Fruit fly (Drosophila melanogaster): ENCODE results near the gene CG12084.
A peak's percentile ranks its signal among the peaks of the same experiment; 100 is the strongest.

Gene CG12084

DNA sequence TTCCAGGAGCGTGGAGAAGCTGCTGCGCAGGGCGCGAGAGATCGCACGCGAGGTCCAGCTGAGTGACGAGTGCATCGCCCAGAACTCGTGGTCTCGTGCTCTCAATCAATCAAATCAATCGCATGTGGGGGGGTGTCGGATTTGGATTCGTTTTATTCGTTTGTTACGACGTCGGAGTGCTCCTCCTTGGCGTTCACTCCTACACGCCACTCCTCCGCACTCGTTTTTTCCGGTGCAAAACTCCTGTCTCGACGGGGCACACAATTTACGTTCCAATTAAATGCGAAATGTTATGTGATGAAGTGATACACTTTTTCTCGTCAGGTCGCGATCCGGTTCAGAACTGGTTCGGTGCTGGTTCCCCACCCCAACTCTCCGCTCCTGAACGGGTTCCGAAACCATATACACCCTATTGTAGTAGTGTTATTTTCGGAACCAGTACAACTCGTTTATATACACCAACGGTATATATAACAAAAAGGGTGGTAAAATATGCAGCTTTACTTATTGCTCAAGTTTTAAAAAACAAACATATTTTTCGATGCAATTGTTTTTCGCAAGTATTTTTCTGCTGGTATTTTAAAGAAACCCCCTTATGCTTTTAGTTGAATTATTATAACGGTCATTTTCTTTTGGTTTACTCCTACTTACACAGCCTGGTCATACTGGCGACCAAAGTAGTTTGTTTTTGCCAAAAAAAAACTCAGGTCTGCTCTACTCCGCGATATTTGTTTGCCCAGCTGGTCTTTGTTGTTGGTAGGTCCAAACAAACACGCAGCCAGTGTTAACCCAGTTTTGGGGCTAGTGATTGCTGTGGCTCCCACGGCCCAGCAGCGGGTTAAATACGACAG, 40.3 kb upstream of the CG12084 start, which contains the start of the genes CG12091 and pns (continued):
- no peak for TF ChIP-seq H15 (GFP tag; IDR thresholded peaks at IDR 0.05)
- peak; percentile 49 for TF ChIP-seq eyg (GFP tag; optimal IDR thresholded peaks at IDR 0.05)
- no peak for TF ChIP-seq Dfd (GFP tag; optimal IDR thresholded peaks at IDR 0.05)
- TF ChIP-seq tgo (GFP tag; IDR thresholded peaks at IDR 0.05) = peak; percentile 56; the same call in 2 of the 3 replicates
- peak; percentile 26 for TF ChIP-seq CG12942 (GFP tag; optimal IDR thresholded peaks at IDR 0.05)
- no peak for TF ChIP-seq pros (GFP tag; optimal IDR thresholded peaks at IDR 0.05)
- peak; percentile 59 for TF ChIP-seq lbe (GFP tag; optimal IDR thresholded peaks at IDR 0.05)
- TF ChIP-seq CG3065 (GFP tag; optimal IDR thresholded peaks at IDR 0.05) = peak; percentile 35
- no peak; the same call in 2 of the 3 replicates for TF ChIP-seq zen2 (GFP tag; IDR thresholded peaks at IDR 0.05; ENCODE audit: partially characterized antibody)
- peak; percentile 32; the same call in 1 of the 2 replicates for TF ChIP-seq CG6272 (GFP tag; IDR thresholded peaks at IDR 0.05)
- peak; percentile 59 for TF ChIP-seq CG34376 (GFP tag; optimal IDR thresholded peaks at IDR 0.05)
- TF ChIP-seq al (GFP tag; IDR thresholded peaks at IDR 0.05) = peak; percentile 42; the same call in 1 of the 2 replicates
- TF ChIP-seq CG10274 (GFP tag; optimal IDR thresholded peaks at IDR 0.05) = no peak
- peak; percentile 28 for TF ChIP-seq cato (GFP tag; optimal IDR thresholded peaks at IDR 0.05; ENCODE audit: borderline replicate concordance)
- TF ChIP-seq vnd (GFP tag; IDR thresholded peaks at IDR 0.05; ENCODE audit: partially characterized antibody) = no peak
- no peak for TF ChIP-seq schlank (tag; optimal IDR thresholded peaks at IDR 0.05)
- peak; percentile 42 for TF ChIP-seq CG8388 (GFP tag; optimal IDR thresholded peaks at IDR 0.05)
- TF ChIP-seq CG8765 (GFP tag; IDR thresholded peaks at IDR 0.05) = no peak; the same call in 1 of the 2 replicates
- peak; percentile 38 for TF ChIP-seq CG4707 (GFP tag; optimal IDR thresholded peaks at IDR 0.05)
- peak; percentile 13 for TF ChIP-seq Fer2 (tag; optimal IDR thresholded peaks at IDR 0.05)
- peak in 1 of 2 experiments; percentile 52 for TF ChIP-seq insv (GFP tag; optimal IDR thresholded peaks at IDR 0.05)
- peak; percentile 55 for TF ChIP-seq Abd-B (GFP tag; optimal IDR thresholded peaks at IDR 0.05)
- TF ChIP-seq Camta (GFP tag; optimal IDR thresholded peaks at IDR 0.05) = peak; percentile 67
- TF ChIP-seq repo (GFP tag; optimal IDR thresholded peaks at IDR 0.05) = peak; percentile 56
- no peak for TF ChIP-seq her (GFP tag; optimal IDR thresholded peaks at IDR 0.05)
- TF ChIP-seq CG30431 (GFP tag; optimal IDR thresholded peaks at IDR 0.05) = no peak
- peak; percentile 68 for TF ChIP-seq CG10543 (GFP tag; optimal IDR thresholded peaks at IDR 0.05)
- TF ChIP-seq NK7.1 (GFP tag; optimal IDR thresholded peaks at IDR 0.05) = peak; percentile 20
- TF ChIP-seq tna (GFP tag; IDR thresholded peaks at IDR 0.05; ENCODE audit: partially characterized antibody) = no peak
- peak; percentile 9 for TF ChIP-seq Spps (tag; optimal IDR thresholded peaks at IDR 0.05)
- 0 out of 2 replicates have a peak, but pooled peaks have one; percentile 27 for TF ChIP-seq CG10959 (GFP tag; IDR thresholded peaks at IDR 0.05)
- peak; percentile 46; the same call in 1 of the 2 replicates for TF ChIP-seq seq (GFP tag; IDR thresholded peaks at IDR 0.05)
- peak; percentile 79 for TF ChIP-seq Sin3A (optimal IDR thresholded peaks at IDR 0.05)
- peak; percentile 23 for TF ChIP-seq D19B (GFP tag; optimal IDR thresholded peaks at IDR 0.05)
- TF ChIP-seq Bteb2 (GFP tag; optimal IDR thresholded peaks at IDR 0.05) = peak; percentile 56
- TF ChIP-seq lmd (GFP tag; IDR thresholded peaks at IDR 0.05) = peak; percentile 60; the same call in 1 of the 2 replicates
- peak; percentile 60 for TF ChIP-seq Bdp1 (GFP tag; optimal IDR thresholded peaks at IDR 0.05)
- TF ChIP-seq CG15073 (GFP tag; optimal IDR thresholded peaks at IDR 0.05) = no peak
- peak; percentile 11 for TF ChIP-seq pfk (GFP tag; optimal IDR thresholded peaks at IDR 0.05)
- peak; percentile 56 for TF ChIP-seq onecut (GFP tag; IDR thresholded peaks at IDR 0.05)
- peak; percentile 56 for TF ChIP-seq Fer3 (tag; optimal IDR thresholded peaks at IDR 0.05)
- 0 out of 2 replicates have a peak, but pooled peaks have one; percentile 19 for TF ChIP-seq CG32772 (GFP tag; IDR thresholded peaks at IDR 0.05)
- TF ChIP-seq ftz-f1 (GFP tag; optimal IDR thresholded peaks at IDR 0.05) = peak; percentile 11
- no peak for TF ChIP-seq CG17612 (GFP tag; IDR thresholded peaks at IDR 0.05)
- TF ChIP-seq bab2 (GFP tag; optimal IDR thresholded peaks at IDR 0.05) = peak; percentile 78
- no peak for TF ChIP-seq eve (GFP tag; optimal IDR thresholded peaks at IDR 0.05)
- peak in 1 of 2 experiments; percentile 61 for TF ChIP-seq Hr78 (GFP tag; optimal IDR thresholded peaks at IDR 0.05)
- peak; percentile 26 for TF ChIP-seq en (GFP tag; optimal IDR thresholded peaks at IDR 0.05)
- no peak for TF ChIP-seq yki (optimal IDR thresholded peaks at IDR 0.05)
